Comparison of ENCODE assay signal across 2 fruit fly cellular contexts in genomic region chr3R:26230016-26230415, dm6.
A peak's percentile ranks its signal among the peaks of the same experiment; 100 is the strongest.
TF ChIP-seq lines count a peak whose summit lies in the region.

CG12290 (plus strand) TSS chr3R:26230248.

TF ChIP-seq in whole organism, embryonic, 481 proteins besides CTCF, POLR2A, EP300 and RAD21 (continued from another document and continues in another):
- TF ChIP-seq oc (tag; optimal IDR thresholded peaks at IDR 0.05; lab: Kevin White, UChicago): peak; percentile 2
- peak; percentile 13; the same call in 1 of the 2 replicates for TF ChIP-seq inv (GFP tag; IDR thresholded peaks at IDR 0.05; lab: Robert Waterston, UW; ENCODE audit: partially characterized antibody)
- peak; percentile 59 for TF ChIP-seq CG12071 (GFP tag; optimal IDR thresholded peaks at IDR 0.05; lab: Kevin White, UChicago)
- TF ChIP-seq Nf-YA (GFP tag; IDR thresholded peaks at IDR 0.05; lab: Robert Waterston, UW): peak; percentile 25; the same call in 1 of the 2 replicates
- no peak for TF ChIP-seq CG11398 (GFP tag; optimal IDR thresholded peaks at IDR 0.05; lab: Kevin White, UChicago)
- TF ChIP-seq CG4617 (GFP tag; optimal IDR thresholded peaks at IDR 0.05; lab: Kevin White, UChicago; ENCODE audit: borderline replicate concordance): no peak
- TF ChIP-seq ap (GFP tag; IDR thresholded peaks at IDR 0.05; lab: Robert Waterston, UW): peak; percentile 41; the same call in 1 of the 2 replicates
- peak; percentile 26 for TF ChIP-seq CG2678 (tag; optimal IDR thresholded peaks at IDR 0.05; lab: Kevin White, UChicago)
- TF ChIP-seq CG12104 (GFP tag; optimal IDR thresholded peaks at IDR 0.05; lab: Kevin White, UChicago): no peak
- peak; percentile 8 for TF ChIP-seq CG2875 (GFP tag; optimal IDR thresholded peaks at IDR 0.05; lab: Kevin White, UChicago)
- TF ChIP-seq sens (GFP tag; lab: Kevin White, UChicago): peak; percentile 33
- TF ChIP-seq ERR (GFP tag; optimal IDR thresholded peaks at IDR 0.05; lab: Kevin White, UChicago): peak; percentile 31
- TF ChIP-seq chinmo (GFP tag; IDR thresholded peaks at IDR 0.05; lab: Robert Waterston, UW; ENCODE audit: partially characterized antibody): peak; percentile 93; the same call in 3 of the 4 replicates
- TF ChIP-seq crp (GFP tag; optimal IDR thresholded peaks at IDR 0.05; lab: Kevin White, UChicago): no peak
- TF ChIP-seq trem (tag; optimal IDR thresholded peaks at IDR 0.05; lab: Kevin White, UChicago): no peak
- no peak for TF ChIP-seq ro (GFP tag; IDR thresholded peaks at IDR 0.05; lab: Robert Waterston, UW)
- peak; percentile 39 for TF ChIP-seq Antp (GFP tag; optimal IDR thresholded peaks at IDR 0.05; lab: Kevin White, UChicago)
- TF ChIP-seq CG5180 (GFP tag; optimal IDR thresholded peaks at IDR 0.05; lab: Kevin White, UChicago): peak; percentile 15
- TF ChIP-seq Hr3 (GFP tag; optimal IDR thresholded peaks at IDR 0.05; lab: Kevin White, UChicago): no peak
- TF ChIP-seq CG9876 (GFP tag; optimal IDR thresholded peaks at IDR 0.05; lab: Kevin White, UChicago): no peak
- TF ChIP-seq sob (GFP tag; IDR thresholded peaks at IDR 0.05; lab: Robert Waterston, UW): peak; percentile 37; the same call in 1 of the 2 replicates
- no peak for TF ChIP-seq H2.0 (GFP tag; IDR thresholded peaks at IDR 0.05; lab: Robert Waterston, UW)
- peak; percentile 17; the same call in 1 of the 2 replicates for TF ChIP-seq CG17328 (GFP tag; IDR thresholded peaks at IDR 0.05; lab: Robert Waterston, UW)
- TF ChIP-seq vvl (GFP tag; IDR thresholded peaks at IDR 0.05; lab: Robert Waterston, UW): peak; percentile 63
- TF ChIP-seq CG11696 (GFP tag; IDR thresholded peaks at IDR 0.05; lab: Robert Waterston, UW): peak; percentile 36; the same call in 1 of the 2 replicates
- peak; percentile 2 to 16 for TF ChIP-seq bsh (GFP tag; optimal IDR thresholded peaks at IDR 0.05; lab: Kevin White, UChicago)
- TF ChIP-seq CG8290 (GFP tag; optimal IDR thresholded peaks at IDR 0.05; lab: Kevin White, UChicago): no peak
- TF ChIP-seq CG8290 (tag; optimal IDR thresholded peaks at IDR 0.05; lab: Kevin White, UChicago): peak in 1 of 2 experiments; percentile 68
- no peak for TF ChIP-seq zfh2 (GFP tag; optimal IDR thresholded peaks at IDR 0.05; lab: Kevin White, UChicago)
- TF ChIP-seq E2f1 (GFP tag; IDR thresholded peaks at IDR 0.05; lab: Robert Waterston, UW): peak; percentile 16; the same call in 1 of the 2 replicates
- peak; percentile 96 for TF ChIP-seq Jarid2 (GFP tag; optimal IDR thresholded peaks at IDR 0.05; lab: Kevin White, UChicago)
- no peak for TF ChIP-seq CG16815 (GFP tag; optimal IDR thresholded peaks at IDR 0.05; lab: Kevin White, UChicago)
- peak; percentile 48; the same call in 1 of the 2 replicates for TF ChIP-seq CG5953 (GFP tag; IDR thresholded peaks at IDR 0.05; lab: Robert Waterston, UW)
- peak; percentile 60 for TF ChIP-seq Rfx (GFP tag; IDR thresholded peaks at IDR 0.05; lab: Robert Waterston, UW)
- peak; percentile 74 for TF ChIP-seq CG32532 (GFP tag; IDR thresholded peaks at IDR 0.05; lab: Robert Waterston, UW)
- TF ChIP-seq CG12659 (GFP tag; optimal IDR thresholded peaks at IDR 0.05; lab: Kevin White, UChicago): peak; percentile 13
- peak; percentile 77 for TF ChIP-seq sens-2 (GFP tag; IDR thresholded peaks at IDR 0.05; lab: Robert Waterston, UW)
- TF ChIP-seq CG4360 (GFP tag; IDR thresholded peaks at IDR 0.05; lab: Robert Waterston, UW): peak; percentile 78
- TF ChIP-seq CG3281 (GFP tag; optimal IDR thresholded peaks at IDR 0.05; lab: Kevin White, UChicago): no peak
- TF ChIP-seq CG14014 (GFP tag; IDR thresholded peaks at IDR 0.05; lab: Robert Waterston, UW): peak; percentile 60; the same call in 1 of the 2 replicates
- 0 out of 2 replicates have a peak, but pooled peaks have one; percentile 38 for TF ChIP-seq gsb (GFP tag; IDR thresholded peaks at IDR 0.05; lab: Robert Waterston, UW)
- no peak for TF ChIP-seq pan (optimal IDR thresholded peaks at IDR 0.05; lab: Kevin White, UChicago)
- peak in 1 of 2 experiments; percentile 25 for TF ChIP-seq pan (GFP tag; optimal IDR thresholded peaks at IDR 0.05 in 1 of 2, IDR thresholded peaks at IDR 0.05 in 1 of 2)
- TF ChIP-seq CG9727 (GFP tag; optimal IDR thresholded peaks at IDR 0.05; lab: Kevin White, UChicago): peak; percentile 6
- TF ChIP-seq Dip3 (GFP tag; optimal IDR thresholded peaks at IDR 0.05; lab: Kevin White, UChicago): no peak
- TF ChIP-seq toy (GFP tag; IDR thresholded peaks at IDR 0.05; lab: Robert Waterston, UW): no peak
- peak; percentile 89 for TF ChIP-seq zen2 (GFP tag; IDR thresholded peaks at IDR 0.05; lab: Robert Waterston, UW; ENCODE audit: partially characterized antibody)
- peak; percentile 44 for TF ChIP-seq HHEX (GFP tag; optimal IDR thresholded peaks at IDR 0.05; lab: Kevin White, UChicago)
- TF ChIP-seq mld (GFP tag; IDR thresholded peaks at IDR 0.05; lab: Robert Waterston, UW; ENCODE audit: partially characterized antibody): 0 out of 3 replicates have a peak, but pooled peaks have one; percentile 55
- 0 out of 2 replicates have a peak, but pooled peaks have one; percentile 28 for TF ChIP-seq CG14441 (GFP tag; IDR thresholded peaks at IDR 0.05; lab: Robert Waterston, UW)
- TF ChIP-seq Xbp1 (GFP tag; optimal IDR thresholded peaks at IDR 0.05; lab: Kevin White, UChicago): peak; percentile 22
- TF ChIP-seq CG2202 (tag; optimal IDR thresholded peaks at IDR 0.05; lab: Kevin White, UChicago): no peak
- TF ChIP-seq dpn (GFP tag; optimal IDR thresholded peaks at IDR 0.05; lab: Kevin White, UChicago): peak in 1 of 2 experiments; percentile 23
- peak; percentile 52; the same call in 1 of the 2 replicates for TF ChIP-seq ato (GFP tag; IDR thresholded peaks at IDR 0.05; lab: Robert Waterston, UW; ENCODE audit: partially characterized antibody)
- TF ChIP-seq CG11456 (GFP tag; IDR thresholded peaks at IDR 0.05; lab: Robert Waterston, UW): peak; percentile 66; the same call in 1 of the 3 replicates
- peak; percentile 76; the same call in 2 of the 3 replicates for TF ChIP-seq ci (GFP tag; IDR thresholded peaks at IDR 0.05; lab: Robert Waterston, UW)
- TF ChIP-seq lab (GFP tag; optimal IDR thresholded peaks at IDR 0.05; lab: Kevin White, UChicago): peak; percentile 41
- peak; percentile 31 for TF ChIP-seq CG3838 (GFP tag; optimal IDR thresholded peaks at IDR 0.05; lab: Kevin White, UChicago)
- TF ChIP-seq pzg (GFP tag; optimal IDR thresholded peaks at IDR 0.05; lab: Kevin White, UChicago): no peak
- TF ChIP-seq mam (GFP tag; optimal IDR thresholded peaks at IDR 0.05; lab: Kevin White, UChicago): no peak
- TF ChIP-seq wor (GFP tag; IDR thresholded peaks at IDR 0.05; lab: Robert Waterston, UW): no peak
- TF ChIP-seq Blimp-1 (GFP tag; optimal IDR thresholded peaks at IDR 0.05; lab: Kevin White, UChicago): peak; percentile 11

TF ChIP-seq in whole organism, prepupa, 60 proteins besides CTCF, POLR2A, EP300 and RAD21 (continued from another document):
- peak; percentile 26 for TF ChIP-seq topi (GFP tag; optimal IDR thresholded peaks at IDR 0.05; lab: Kevin White, UChicago)
- TF ChIP-seq CG7368 (GFP tag; optimal IDR thresholded peaks at IDR 0.05; lab: Kevin White, UChicago): peak; percentile 4
- TF ChIP-seq CG11294 (GFP tag; IDR thresholded peaks at IDR 0.05; lab: Robert Waterston, UW): no peak
- no peak for TF ChIP-seq CG11902 (GFP tag; optimal IDR thresholded peaks at IDR 0.05; lab: Kevin White, UChicago)
- TF ChIP-seq Eip93F (GFP tag; optimal IDR thresholded peaks at IDR 0.05; lab: Kevin White, UChicago): no peak
- TF ChIP-seq Eip78C (GFP tag; lab: Kevin White, UChicago): peak; percentile 76
- no peak for TF ChIP-seq CG4318 (GFP tag; optimal IDR thresholded peaks at IDR 0.05; lab: Kevin White, UChicago)
- TF ChIP-seq acj6 (GFP tag; optimal IDR thresholded peaks at IDR 0.05; lab: Kevin White, UChicago): no peak
